Fruit fly (Drosophila melanogaster) whole organism, embryonic: ENCODE measurements around the gene RhoGDI.

ENCODE experiments used
- Atf-2 ChIP-seq: fragments of 200-800 bp; sonication (Bioruptor generic); optimal IDR thresholded peaks from 2 replicates; lab custom pipeline; 2016; ENCODE audit warnings: missing biosample characterization, missing genetic modification characterization
- CG11504 ChIP-seq: fragments of 200-800 bp; sonication (Bioruptor generic); optimal IDR thresholded peaks from 3 replicates; lab custom pipeline; 2019; ENCODE audit warnings: missing biosample characterization, mild to moderate bottlenecking, missing genetic modification characterization, moderate library complexity
- CG13894 ChIP-seq: fragments of 200-800 bp; sonication (Bioruptor generic); optimal IDR thresholded peaks from 3 replicates; lab custom pipeline; 2018; ENCODE audit warnings: missing biosample characterization, mild to moderate bottlenecking, missing genetic modification characterization, moderate library complexity
- CG14710 ChIP-seq: fragments of 200-800 bp; sonication (Bioruptor generic); optimal IDR thresholded peaks from 3 replicates; lab custom pipeline; 2019; ENCODE audit warnings: missing biosample characterization, mild to moderate bottlenecking, missing genetic modification characterization, moderate library complexity
- CG1529 ChIP-seq: fragments of 200-800 bp; sonication (Bioruptor generic); optimal IDR thresholded peaks from 3 replicates; lab custom pipeline; 2018; ENCODE audit warnings: missing biosample characterization, missing genetic modification characterization
- CG1832 ChIP-seq: fragments of 200-800 bp; sonication (Bioruptor generic); optimal IDR thresholded peaks from 2 replicates; lab custom pipeline; 2017; ENCODE audit warnings: missing biosample characterization, mild to moderate bottlenecking, missing genetic modification characterization, inconsistent platforms
- CG18619 ChIP-seq: fragments of 200-800 bp; sonication (Bioruptor generic); optimal IDR thresholded peaks from 3 replicates; lab custom pipeline; 2017; ENCODE audit warnings: missing biosample characterization, mild to moderate bottlenecking, missing genetic modification characterization
- CG2712 ChIP-seq: fragments of 200-800 bp; optimal IDR thresholded peaks from 3 replicates; lab custom pipeline; 2019; ENCODE audit warnings: missing biosample characterization, mild to moderate bottlenecking, missing genetic modification characterization, moderate library complexity
- CG32767 ChIP-seq: fragments of 200-800 bp; sonication (Bioruptor generic); IDR thresholded peaks from 2 replicates; pipeline ENCODE4 v1.3.6; 2022; ENCODE audit warnings: missing biosample characterization, missing genetic modification characterization
- CG33557 ChIP-seq: fragments of 200-800 bp; sonication (Bioruptor generic); optimal IDR thresholded peaks from 2 replicates; lab custom pipeline; 2019; ENCODE audit warnings: missing biosample characterization, mild to moderate bottlenecking, missing genetic modification characterization, moderate library complexity
- CG4360 ChIP-seq: fragments of 200-800 bp; sonication (Bioruptor generic); IDR thresholded peaks from 2 replicates; pipeline ENCODE4 v1.3.6; 2022; ENCODE audit warnings: missing biosample characterization, missing genetic modification characterization
- CG5953 ChIP-seq: fragments of 200-800 bp; sonication (Bioruptor generic); IDR thresholded peaks from 2 replicates; pipeline ENCODE4 v1.3.6; 2022; ENCODE audit warnings: missing biosample characterization, missing genetic modification characterization
- CG6689 ChIP-seq: fragments of 200-800 bp; sonication (Bioruptor generic); IDR thresholded peaks from 2 replicates; pipeline ENCODE4 v1.3.6; 2022; ENCODE audit warnings: missing biosample characterization, missing genetic modification characterization
- CG7745 ChIP-seq: fragments of 200-800 bp; sonication (Bioruptor generic); optimal IDR thresholded peaks from 2 replicates; lab custom pipeline; 2018; ENCODE audit warnings: missing biosample characterization, mild to moderate bottlenecking, missing genetic modification characterization, moderate library complexity
- Dp ChIP-seq: fragments of 200-800 bp; sonication (Bioruptor generic); optimal IDR thresholded peaks from 2 replicates; lab custom pipeline; 2018; ENCODE audit warnings: missing biosample characterization, mild to moderate bottlenecking, missing genetic modification characterization, moderate library complexity
- ERR ChIP-seq: fragments of 200-800 bp; sonication (Bioruptor generic); optimal IDR thresholded peaks from 2 replicates; lab custom pipeline; 2016; ENCODE audit warnings: missing biosample characterization, missing genetic modification characterization
- Fer3 ChIP-seq: fragments of 200-800 bp; sonication (Bioruptor generic); optimal IDR thresholded peaks from 2 replicates; lab custom pipeline; 2018; ENCODE audit warnings: missing biosample characterization, mild to moderate bottlenecking, missing genetic modification characterization, moderate library complexity
- Hr78 ChIP-seq, 2 experiments: fragments of 200-800 bp in 1 of 2; fragments of >200 bp in 1 of 2; sonication (Bioruptor generic) in 1 of 2; optimal IDR thresholded peaks; 2 replicates each; lab custom pipeline; 2017 to 2019; ENCODE audit warnings: missing biosample characterization in 2 of 2, missing genetic modification characterization in 2 of 2, mild to moderate bottlenecking in 1 of 2, moderate library complexity in 1 of 2
- NC2β ChIP-seq: fragments of 200-800 bp; sonication (Bioruptor generic); optimal IDR thresholded peaks from 2 replicates; lab custom pipeline; 2016; ENCODE audit warnings: missing biosample characterization, missing genetic modification characterization
- Poxn ChIP-seq: fragments of 200-800 bp; sonication (Bioruptor generic); IDR thresholded peaks from 2 replicates; pipeline ENCODE4 v1.3.6; 2022; ENCODE audit warnings: missing biosample characterization, missing genetic modification characterization
- aop ChIP-seq: fragments of 200-800 bp; sonication (Bioruptor generic); IDR thresholded peaks from 2 replicates; pipeline ENCODE4 v1.3.6; 2022; ENCODE audit warnings: missing biosample characterization, missing genetic modification characterization
- ara ChIP-seq: fragments of 200-800 bp; sonication (Bioruptor generic); IDR thresholded peaks from 2 replicates; pipeline ENCODE4 v1.3.6; 2022; ENCODE audit warnings: missing biosample characterization, missing genetic modification characterization
- az2 ChIP-seq: fragments of 200-800 bp; sonication (Bioruptor generic); optimal IDR thresholded peaks from 3 replicates; lab custom pipeline; 2016; ENCODE audit warnings: missing biosample characterization, missing genetic modification characterization
- bigmax ChIP-seq: fragments of 200-800 bp; sonication (Bioruptor generic); optimal IDR thresholded peaks from 2 replicates; lab custom pipeline; 2018; ENCODE audit warnings: missing biosample characterization, mild to moderate bottlenecking, missing genetic modification characterization
- cg ChIP-seq: fragments of 200-800 bp; sonication (Bioruptor generic); optimal IDR thresholded peaks from 3 replicates; lab custom pipeline; 2019; ENCODE audit warnings: missing biosample characterization, mild to moderate bottlenecking, missing genetic modification characterization, moderate library complexity
- chif ChIP-seq, 2 experiments: fragments of 200-800 bp; sonication (Bioruptor generic); optimal IDR thresholded peaks; 3 replicates each; lab custom pipeline; 2016; ENCODE audit warnings: missing biosample characterization in 2 of 2, missing genetic modification characterization in 2 of 2
- ci ChIP-seq: fragments of 200-800 bp; sonication (Bioruptor generic); IDR thresholded peaks from 3 replicates; pipeline ENCODE4 v1.3.6; 2022; ENCODE audit warnings: missing biosample characterization, missing genetic modification characterization
- dysf ChIP-seq: fragments of 200-800 bp; sonication (Bioruptor generic); IDR thresholded peaks from 3 replicates; pipeline ENCODE4 v1.3.6; 2022; ENCODE audit warnings: missing biosample characterization, missing genetic modification characterization
- ems ChIP-seq: fragments of 200-800 bp; sonication (Bioruptor generic); optimal IDR thresholded peaks from 3 replicates; lab custom pipeline; 2016; ENCODE audit warnings: missing biosample characterization, missing genetic modification characterization
- esg ChIP-seq: fragments of 200-800 bp; sonication (Bioruptor generic); conservative IDR thresholded peaks from 2 replicates; pipeline ENCODE4 v1.3.6; 2022; ENCODE audit warnings: missing biosample characterization, missing genetic modification characterization
- fu2 ChIP-seq: fragments of 200-800 bp; sonication (Bioruptor generic); optimal IDR thresholded peaks from 2 replicates; lab custom pipeline; 2016; ENCODE audit warnings: missing biosample characterization, missing genetic modification characterization
- grau ChIP-seq: fragments of 200-800 bp; optimal IDR thresholded peaks from 3 replicates; lab custom pipeline; 2019; ENCODE audit warnings: missing biosample characterization, mild to moderate bottlenecking, missing genetic modification characterization, moderate library complexity
- gro ChIP-seq: fragments of 200-800 bp; sonication (Bioruptor generic); optimal IDR thresholded peaks from 2 replicates; lab custom pipeline; 2016; ENCODE audit warnings: missing biosample characterization, missing genetic modification characterization
- jumu ChIP-seq: fragments of 200-800 bp; sonication (Bioruptor generic); optimal IDR thresholded peaks from 3 replicates; lab custom pipeline; 2016; ENCODE audit warnings: missing biosample characterization, missing genetic modification characterization
- kah ChIP-seq: fragments of 200-800 bp; sonication (Bioruptor generic); optimal IDR thresholded peaks from 2 replicates; lab custom pipeline; 2018; ENCODE audit warnings: missing biosample characterization, mild to moderate bottlenecking, missing genetic modification characterization
- klu ChIP-seq: fragments of 200-800 bp; sonication (Bioruptor generic); IDR thresholded peaks from 2 replicates; pipeline ENCODE4 v1.3.6; 2022; ENCODE audit warnings: missing biosample characterization, missing genetic modification characterization
- lola ChIP-seq, 3 experiments: fragments of >200 bp in 2 of 3; fragments of 200-800 bp in 1 of 3; sonication (Bioruptor generic) in 1 of 3; optimal IDR thresholded peaks; 2 replicates each; lab custom pipeline; 2017 to 2019; ENCODE audit warnings: missing biosample characterization in 3 of 3, missing genetic modification characterization in 3 of 3, mild to moderate bottlenecking in 1 of 3, moderate library complexity in 1 of 3
- luna ChIP-seq: fragments of 200-800 bp; sonication (Bioruptor generic); optimal IDR thresholded peaks from 2 replicates; lab custom pipeline; 2016; ENCODE audit warnings: missing biosample characterization, missing genetic modification characterization
- mirr ChIP-seq: fragments of 200-800 bp; sonication (Bioruptor generic); optimal IDR thresholded peaks from 3 replicates; lab custom pipeline; 2018; ENCODE audit warnings: missing biosample characterization, mild to moderate bottlenecking, missing genetic modification characterization
- org-1 ChIP-seq: fragments of 200-800 bp; sonication (Bioruptor generic); optimal IDR thresholded peaks from 2 replicates; lab custom pipeline; 2017; ENCODE audit warnings: missing biosample characterization, missing genetic modification characterization
- otp ChIP-seq: fragments of 200-800 bp; sonication (Bioruptor generic); IDR thresholded peaks from 3 replicates; pipeline ENCODE4, ENCODE4 v1.3.6; 2022; ENCODE audit warnings: missing biosample characterization, missing genetic modification characterization
- pita ChIP-seq: fragments of 200-800 bp; sonication (Bioruptor generic); optimal IDR thresholded peaks from 2 replicates; lab custom pipeline; 2017; ENCODE audit warnings: missing biosample characterization, mild to moderate bottlenecking, missing genetic modification characterization
- row ChIP-seq: fragments of 200-800 bp; sonication (Bioruptor generic); IDR thresholded peaks from 3 replicates; pipeline ENCODE4 v1.3.6; 2022; ENCODE audit warnings: missing biosample characterization, missing genetic modification characterization
- slbo ChIP-seq: fragments of 200-800 bp; sonication (Bioruptor generic); IDR thresholded peaks from 2 replicates; pipeline ENCODE4 v1.3.6; 2022; ENCODE audit warnings: missing biosample characterization, missing genetic modification characterization
- sna ChIP-seq: fragments of 200-800 bp; sonication (Bioruptor generic); IDR thresholded peaks from 2 replicates; pipeline ENCODE4 v1.3.6; 2022; ENCODE audit warnings: missing biosample characterization, missing genetic modification characterization; ENCODE audit not compliant: partially characterized antibody
- trem ChIP-seq: fragments of 200-800 bp; optimal IDR thresholded peaks from 3 replicates; lab custom pipeline; 2019; ENCODE audit warnings: missing biosample characterization, mild to moderate bottlenecking, missing genetic modification characterization, moderate library complexity
- wek ChIP-seq: fragments of 200-800 bp; sonication (Bioruptor generic); optimal IDR thresholded peaks from 3 replicates; lab custom pipeline; 2018; ENCODE audit warnings: missing biosample characterization, mild to moderate bottlenecking, missing genetic modification characterization, moderate library complexity
- zfh2 ChIP-seq: fragments of 200-800 bp; sonication (Bioruptor generic); optimal IDR thresholded peaks from 2 replicates; lab custom pipeline; 2016; ENCODE audit warnings: missing biosample characterization, missing genetic modification characterization

The RhoGDI gene

DNA sequence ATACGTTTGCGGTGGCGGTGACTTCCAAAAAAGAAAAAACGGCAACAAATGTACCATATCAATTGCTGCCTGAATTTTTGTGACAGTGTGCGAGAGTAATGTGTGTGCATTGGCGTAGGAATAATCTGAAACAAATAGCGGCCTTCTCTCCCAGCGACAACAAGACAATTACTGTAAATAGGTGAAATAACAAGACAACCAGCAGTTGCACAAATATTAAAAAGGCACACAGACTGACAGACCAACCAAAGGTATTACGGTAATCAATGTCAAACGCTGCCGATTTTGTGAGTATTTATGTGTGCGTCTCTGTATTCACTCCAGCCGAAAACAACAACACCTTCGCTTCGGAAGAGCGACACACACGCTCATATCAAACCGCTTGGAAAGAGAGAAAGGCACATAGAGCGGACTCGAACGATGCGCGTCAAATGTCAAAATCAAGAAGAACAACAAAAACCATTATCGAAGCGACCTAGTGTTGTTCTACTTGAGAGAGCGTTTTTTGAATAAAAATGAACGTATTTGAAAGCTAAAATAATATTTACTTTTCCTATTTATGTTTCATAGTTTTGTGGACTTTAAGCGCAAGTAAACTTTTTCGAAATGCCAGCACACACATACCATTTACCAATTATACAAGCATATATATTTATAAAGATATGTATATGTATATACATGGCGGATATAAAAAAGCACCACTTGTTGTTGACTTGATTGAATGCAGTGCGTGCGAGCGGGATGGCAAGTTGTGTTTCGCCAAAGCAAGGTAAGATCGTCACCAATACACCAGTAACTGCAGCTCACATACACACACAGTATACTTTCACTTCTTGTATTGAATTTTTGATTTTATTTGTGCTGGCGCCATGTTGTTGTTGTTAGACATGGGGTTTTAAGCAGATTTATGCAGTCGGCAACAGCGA, 21.5 kb upstream of the RhoGDI start (continued):
- TF ChIP-seq ems (GFP tag; lab: Kevin White, UChicago) (peak; percentile 20), bigmax (GFP tag; lab: Kevin White, UChicago) (peak; percentile 1), Fer3 (tag; lab: Kevin White, UChicago) (peak; percentile 66), pita (GFP tag; lab: Kevin White, UChicago) (no peak), CG2712 (tag; lab: Kevin White, UChicago) (peak; percentile 41), klu (GFP tag; lab: Robert Waterston, UW) (no peak), wek (peak; percentile 77), kah (GFP tag; lab: Kevin White, UChicago) (peak; percentile 98), zfh2 (GFP tag; lab: Kevin White, UChicago) (no peak), CG11504 (tag; lab: Kevin White, UChicago) (peak; percentile 47), CG13894 (tag; lab: Kevin White, UChicago) (peak; percentile 10), chif (GFP tag; optimal IDR thresholded peaks at IDR 0.05; lab: Kevin White, UChicago) (peak; percentile 34 to 43), luna (GFP tag; lab: Kevin White, UChicago) (no peak), CG7745 (peak; percentile 26), org-1 (GFP tag; lab: Kevin White, UChicago) (peak; percentile 76), ci (GFP tag; lab: Robert Waterston, UW) (peak; percentile 84; the same call in 1 of the 3 replicates), grau (tag; lab: Kevin White, UChicago) (peak; percentile 20), az2 (GFP tag; lab: Kevin White, UChicago) (no peak), Atf-2 (GFP tag; lab: Kevin White, UChicago) (peak; percentile 49), CG1529 (peak; percentile 78), cg (GFP tag; lab: Kevin White, UChicago) (peak; percentile 89), lola (GFP tag; optimal IDR thresholded peaks at IDR 0.05; lab: Kevin White, UChicago) (peak in 1 of 3 experiments; percentile 56), jumu (GFP tag; lab: Kevin White, UChicago) (peak; percentile 37), trem (peak; percentile 13), ara (peak; percentile 48), CG32767 (GFP tag; lab: Robert Waterston, UW) (peak; percentile 51; the same call in 1 of the 2 replicates), CG1832 (GFP tag; lab: Kevin White, UChicago) (no peak), ERR (GFP tag; lab: Kevin White, UChicago) (peak; percentile 83), gro (GFP tag; lab: Kevin White, UChicago) (peak; percentile 52), mirr (GFP tag; lab: Kevin White, UChicago) (peak; percentile 97), row (no peak), CG14710 (tag; lab: Kevin White, UChicago) (peak; percentile 58), dysf (peak; percentile 35; the same call in 1 of the 3 replicates), CG33557 (GFP tag; lab: Kevin White, UChicago) (peak; percentile 41), CG6689 (peak; percentile 23; the same call in 1 of the 2 replicates), esg (GFP tag; lab: Robert Waterston, UW) (no peak), Dp (GFP tag; lab: Kevin White, UChicago) (no peak), NC2β (GFP tag; lab: Kevin White, UChicago) (peak; percentile 79), fu2 (peak; percentile 13), sna (GFP tag; lab: Robert Waterston, UW) (no peak), CG5953 (GFP tag; lab: Robert Waterston, UW) (peak; percentile 53; the same call in 1 of the 2 replicates), otp (peak; percentile 82), Poxn (GFP tag; lab: Robert Waterston, UW) (no peak), slbo (GFP tag; lab: Robert Waterston, UW) (no peak; the same call in 1 of the 2 replicates), CG4360 (GFP tag; lab: Robert Waterston, UW) (peak; percentile 82), aop (GFP tag; lab: Robert Waterston, UW) (no peak), Hr78 (GFP tag; optimal IDR thresholded peaks at IDR 0.05; lab: Kevin White, UChicago) (peak in 1 of 2 experiments; percentile 65), CG18619 (GFP tag; lab: Kevin White, UChicago) (peak; percentile 58)
